Worm (Caenorhabditis elegans) whole organism, dauer: ENCODE data around the gene mrpl-55.

Experiments
- unc-62 ChIP-seq: sonication (generic microtip); optimal IDR thresholded peaks from 2 replicates; lab custom pipeline; 2017; ENCODE audit warnings: missing biosample characterization, missing genetic modification reagents, missing genetic modification characterization

mrpl-55 gene

ce11 chrIV:443622-444021, at the start of gene mrpl-55:
mrpl-55 (plus strand) TSS chrIV:443985.
- no peak for TF ChIP-seq unc-62 (GFP tag; lab: Kevin White, UChicago)

ce11 chrIV:396373-396772, 47.4 kb upstream of the mrpl-55 start, which contains the start of gene rrp-8:
rrp-8 (plus strand) TSS chrIV:396545.
- TF ChIP-seq unc-62 (GFP tag; lab: Kevin White, UChicago): no peak

- TF ChIP-seq unc-62 (GFP tag; lab: Kevin White, UChicago): no peak
These were observed 42.4 kb upstream of the mrpl-55 start, which contains the start of gene gpa-4 for ce11 chrIV:401395-401794. gpa-4 (plus strand) TSS chrIV:401695.

- TF ChIP-seq unc-62 (GFP tag; lab: Kevin White, UChicago): no peak
These were observed 34.9 kb upstream of the mrpl-55 start for ce11 chrIV:408892-409291.

ce11 chrIV:409935-410334, 33.9 kb upstream of the mrpl-55 start, which contains the start of gene kgb-1:
kgb-1 (minus strand) TSS chrIV:410035.
- TF ChIP-seq unc-62 (GFP tag; lab: Kevin White, UChicago): no peak

ce11 chrIV:410420-410891, 33.3 kb upstream of the mrpl-55 start, which contains the start of gene T07A9.12:
T07A9.12 (plus strand) TSS chrIV:410867.
- no peak for TF ChIP-seq unc-62 (GFP tag; lab: Kevin White, UChicago)

ce11 chrIV:419674-420073, 24.1 kb upstream of the mrpl-55 start, which contains the start of gene eri-1:
eri-1 (minus strand) TSS chrIV:419958.
- no peak for TF ChIP-seq unc-62 (GFP tag; lab: Kevin White, UChicago)

ce11 chrIV:420686-421085, 23.1 kb upstream of the mrpl-55 start:
- TF ChIP-seq unc-62 (GFP tag; lab: Kevin White, UChicago): no peak

ce11 chrIV:422112-422511, 21.7 kb upstream of the mrpl-55 start:
- TF ChIP-seq unc-62 (GFP tag; lab: Kevin White, UChicago): no peak

- TF ChIP-seq unc-62 (GFP tag; lab: Kevin White, UChicago): no peak
These were observed 18.7 kb upstream of the mrpl-55 start, which contains the start of gene daf-18 for ce11 chrIV:425052-425451. daf-18 (minus strand) TSS chrIV:425177.

ce11 chrIV:425546-425945, 18.2 kb upstream of the mrpl-55 start:
- TF ChIP-seq unc-62 (GFP tag; lab: Kevin White, UChicago): no peak

ce11 chrIV:425995-426394, 17.8 kb upstream of the mrpl-55 start, which contains the start of gene garr-1:
garr-1 (plus strand) TSS chrIV:426168.
- no peak for TF ChIP-seq unc-62 (GFP tag; lab: Kevin White, UChicago)

- TF ChIP-seq unc-62 (GFP tag; lab: Kevin White, UChicago): no peak
These were observed 17.2 kb upstream of the mrpl-55 start for ce11 chrIV:426597-426996.

- TF ChIP-seq unc-62 (GFP tag; lab: Kevin White, UChicago): no peak
These were observed 16.5 kb upstream of the mrpl-55 start for ce11 chrIV:427100-427908.

- no peak for TF ChIP-seq unc-62 (GFP tag; lab: Kevin White, UChicago)
These were observed 14.9 kb upstream of the mrpl-55 start, which contains the start of gene Y66H1A.5 for ce11 chrIV:428869-429268. Y66H1A.5 (minus strand) TSS chrIV:429133.

ce11 chrIV:438384-438783, 5.4 kb upstream of the mrpl-55 start:
- TF ChIP-seq unc-62 (GFP tag; lab: Kevin White, UChicago): no peak
